Worm (Caenorhabditis elegans) whole organism, L2 larva: ENCODE measurements around the gene C07G1.6.

Experiments used
- ama-1 ChIP-seq: fragments of 150-350 bp; optimal IDR thresholded peaks from 2 replicates; lab custom pipeline; 2018; ENCODE audit warnings: inconsistent platforms
- nhr-237 ChIP-seq: fragments of 150-350 bp; optimal IDR thresholded peaks from 2 replicates; lab custom pipeline; 2014; ENCODE audit warnings: missing biosample characterization, missing genetic modification characterization

DNA sequence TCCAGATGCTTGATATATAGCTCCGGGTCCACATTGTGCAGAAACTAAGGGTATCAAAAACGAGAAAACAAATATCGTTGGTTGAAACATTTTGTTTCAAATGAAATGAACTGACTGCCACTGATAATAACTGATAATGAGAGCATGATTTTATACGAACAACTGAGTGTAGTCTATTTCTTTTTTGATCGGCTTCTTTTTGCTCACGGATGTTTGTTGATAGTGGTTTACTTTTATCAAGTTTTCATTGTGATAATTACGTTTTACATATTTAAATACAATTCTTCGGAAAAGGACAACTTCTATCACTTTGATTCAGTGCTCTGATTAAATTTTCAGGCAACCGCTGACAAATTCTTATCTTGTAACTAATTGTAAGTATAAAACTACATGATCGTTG, 46.5 kb downstream of the C07G1.6 start, which contains the start of gene clec-51:
- TF ChIP-seq ama-1, result no peak
- TF ChIP-seq nhr-237 (tag; lab: Kevin White, UChicago), result no peak
